Fruit fly (Drosophila melanogaster) whole organism, embryonic: ENCODE results near the gene Pp1-13C.

Source experiments
- BEAF-32 ChIP-seq: fragments of 200-800 bp; sonication (Bioruptor generic); optimal IDR thresholded peaks from 3 replicates; lab custom pipeline; 2017; ENCODE audit warnings: missing biosample characterization, missing genetic modification characterization, mild to moderate bottlenecking, moderate library complexity, missing genetic modification reagents
- CG10209 ChIP-seq: fragments of 200-800 bp; sonication (Bioruptor generic); optimal IDR thresholded peaks from 3 replicates; lab custom pipeline; 2017; ENCODE audit warnings: missing biosample characterization, mild to moderate bottlenecking, missing genetic modification characterization, missing genetic modification reagents
- CG10274 ChIP-seq: fragments of 200-800 bp; sonication (Bioruptor generic); optimal IDR thresholded peaks from 3 replicates; lab custom pipeline; 2017; ENCODE audit warnings: missing biosample characterization, mild to moderate bottlenecking, missing genetic modification characterization
- CG10321 ChIP-seq: fragments of 200-800 bp; sonication (Bioruptor generic); IDR thresholded peaks from 2 replicates; pipeline ENCODE4 v1.3.6; 2022; ENCODE audit warnings: missing biosample characterization, missing genetic modification characterization
- CG10431 ChIP-seq: fragments of 200-800 bp; sonication (Bioruptor generic); optimal IDR thresholded peaks from 3 replicates; lab custom pipeline; 2018; ENCODE audit warnings: missing biosample characterization, mild to moderate bottlenecking, missing genetic modification characterization
- CG12299 ChIP-seq: fragments of 200-800 bp; sonication (Bioruptor generic); optimal IDR thresholded peaks from 2 replicates; lab custom pipeline; 2018; ENCODE audit warnings: missing biosample characterization, mild to moderate bottlenecking, missing genetic modification characterization
- CG12659 ChIP-seq: fragments of 200-800 bp; sonication (Bioruptor generic); optimal IDR thresholded peaks from 3 replicates; lab custom pipeline; 2017; ENCODE audit warnings: mild to moderate bottlenecking, missing biosample characterization, missing genetic modification reagents, missing genetic modification characterization
- CG14014 ChIP-seq: fragments of 200-800 bp; sonication (Bioruptor generic); IDR thresholded peaks from 2 replicates; pipeline ENCODE4 v1.3.6; 2022; ENCODE audit warnings: missing biosample characterization, missing genetic modification characterization
- CG14441 ChIP-seq: fragments of 200-800 bp; sonication (Bioruptor generic); IDR thresholded peaks from 2 replicates; pipeline ENCODE4 v1.3.6; 2022; ENCODE audit warnings: missing biosample characterization, missing genetic modification characterization
- CG14710 ChIP-seq: fragments of 200-800 bp; sonication (Bioruptor generic); optimal IDR thresholded peaks from 3 replicates; lab custom pipeline; 2019; ENCODE audit warnings: missing biosample characterization, mild to moderate bottlenecking, missing genetic modification characterization, moderate library complexity
- CG15479 ChIP-seq: fragments of 200-800 bp; sonication (Bioruptor generic); optimal IDR thresholded peaks from 3 replicates; lab custom pipeline; 2019; ENCODE audit warnings: missing biosample characterization, mild to moderate bottlenecking, missing genetic modification characterization, moderate library complexity
- CG16813 ChIP-seq: fragments of 200-800 bp; sonication (Bioruptor generic); IDR thresholded peaks from 3 replicates; pipeline ENCODE4 v1.3.6; 2022; ENCODE audit warnings: missing biosample characterization, missing genetic modification characterization; ENCODE audit not compliant: partially characterized antibody
- CG17359 ChIP-seq: fragments of 200-800 bp; sonication (Bioruptor generic); optimal IDR thresholded peaks from 3 replicates; lab custom pipeline; 2018; ENCODE audit warnings: missing biosample characterization, mild to moderate bottlenecking, missing genetic modification characterization, moderate library complexity
- CG17612 ChIP-seq: fragments of 200-800 bp; sonication (Bioruptor generic); IDR thresholded peaks from 2 replicates; pipeline ENCODE4 v1.3.6; 2022; ENCODE audit warnings: missing biosample characterization, missing genetic modification characterization
- CG18599 ChIP-seq: fragments of 200-800 bp; sonication (Bioruptor generic); optimal IDR thresholded peaks from 3 replicates; lab custom pipeline; 2017; ENCODE audit warnings: missing biosample characterization, missing genetic modification characterization, mild to moderate bottlenecking, moderate library complexity, missing genetic modification reagents
- CG18619 ChIP-seq: fragments of 200-800 bp; sonication (Bioruptor generic); optimal IDR thresholded peaks from 3 replicates; lab custom pipeline; 2017; ENCODE audit warnings: missing biosample characterization, mild to moderate bottlenecking, missing genetic modification characterization
- CG2199 ChIP-seq: fragments of 200-800 bp; sonication (Bioruptor generic); IDR thresholded peaks from 3 replicates; pipeline ENCODE4 v1.3.6; 2022; ENCODE audit warnings: missing biosample characterization, missing genetic modification characterization
- CG2889 ChIP-seq: fragments of 200-800 bp; sonication (Bioruptor generic); IDR thresholded peaks from 3 replicates; pipeline ENCODE4 v1.3.6; 2022; ENCODE audit warnings: missing biosample characterization, missing genetic modification characterization
- CG30020 ChIP-seq: fragments of 200-800 bp; optimal IDR thresholded peaks from 2 replicates; lab custom pipeline; 2019; ENCODE audit warnings: missing biosample characterization, mild to moderate bottlenecking, missing genetic modification characterization, moderate library complexity
- CG32772 ChIP-seq: fragments of 200-800 bp; sonication (Bioruptor generic); IDR thresholded peaks from 2 replicates; pipeline ENCODE4 v1.3.6; 2022; ENCODE audit warnings: missing biosample characterization, missing genetic modification characterization
- CG3847 ChIP-seq: fragments of 200-800 bp; sonication (Bioruptor generic); IDR thresholded peaks from 2 replicates; pipeline ENCODE4 v1.3.6; 2022; ENCODE audit warnings: missing biosample characterization, missing genetic modification characterization
- CG6254 ChIP-seq: fragments of 200-800 bp; sonication (Bioruptor generic); optimal IDR thresholded peaks from 3 replicates; lab custom pipeline; 2017; ENCODE audit warnings: mild to moderate bottlenecking, missing biosample characterization, missing genetic modification reagents, missing genetic modification characterization
- CoRest ChIP-seq: fragments of 200-800 bp; sonication (Bioruptor generic); optimal IDR thresholded peaks from 3 replicates; lab custom pipeline; 2018; ENCODE audit warnings: missing biosample characterization, mild to moderate bottlenecking, missing genetic modification characterization, moderate library complexity
- D ChIP-seq, 2 experiments: fragments of 200-800 bp in 1 of 2; fragments of >200 bp in 1 of 2; sonication (Bioruptor generic) in 1 of 2; optimal IDR thresholded peaks; 2 replicates in 1 of 2; 3 replicates in 1 of 2; lab custom pipeline; 2017; ENCODE audit warnings: mild to moderate bottlenecking in 1 of 2, missing biosample characterization in 1 of 2, missing genetic modification characterization in 1 of 2, missing genetic modification reagents in 1 of 2
- Med ChIP-seq: fragments of 200-800 bp; sonication (Bioruptor generic); peaks from one replicate; lab custom pipeline; 2016; ENCODE audit warnings: missing biosample characterization, missing genetic modification characterization, mild to moderate bottlenecking, inconsistent platforms, moderate library complexity
- NfI ChIP-seq: fragments of 200-800 bp; sonication (Bioruptor generic); optimal IDR thresholded peaks from 3 replicates; lab custom pipeline; 2018; ENCODE audit warnings: missing biosample characterization, mild to moderate bottlenecking, missing genetic modification characterization, moderate library complexity
- Pdp1 ChIP-seq, 2 experiments: fragments of 200-800 bp; sonication (Bioruptor generic); optimal IDR thresholded peaks; 3 replicates each; lab custom pipeline; 2016; ENCODE audit warnings: missing biosample characterization in 2 of 2, missing genetic modification characterization in 2 of 2, mild to moderate bottlenecking in 1 of 2, moderate library complexity in 1 of 2
- Sin3A ChIP-seq: fragments of >200 bp; optimal IDR thresholded peaks from 2 replicates; lab custom pipeline; 2018
- Trl ChIP-seq, 3 experiments: fragments of >200 bp in 2 of 3; fragments of 200-800 bp in 1 of 3; sonication (Bioruptor generic) in 1 of 3; optimal IDR thresholded peaks; 2 replicates in 1 of 3; 3 replicates in 2 of 3; lab custom pipeline; 2016 to 2017; ENCODE audit warnings: missing biosample characterization in 1 of 3, missing genetic modification characterization in 1 of 3
- amos ChIP-seq: fragments of 200-800 bp; sonication (Bioruptor generic); IDR thresholded peaks from 2 replicates; pipeline ENCODE4 v1.3.6; 2022; ENCODE audit warnings: missing biosample characterization, missing genetic modification characterization; ENCODE audit not compliant: partially characterized antibody
- bsh ChIP-seq, 2 experiments: fragments of 200-800 bp; sonication (Bioruptor generic); optimal IDR thresholded peaks; 2 replicates each; lab custom pipeline; 2017 to 2018; ENCODE audit warnings: mild to moderate bottlenecking in 2 of 2, missing biosample characterization in 2 of 2, missing genetic modification characterization in 2 of 2, moderate library complexity in 1 of 2
- chm ChIP-seq: fragments of 200-800 bp; sonication (Bioruptor generic); IDR thresholded peaks from 2 replicates; pipeline ENCODE4 v1.3.6; 2022; ENCODE audit warnings: missing biosample characterization, missing genetic modification characterization
- exex ChIP-seq: fragments of 200-800 bp; sonication (Bioruptor generic); optimal IDR thresholded peaks from 4 replicates; lab custom pipeline; 2018; ENCODE audit warnings: missing biosample characterization, mild to moderate bottlenecking, missing genetic modification characterization, moderate library complexity
- gce ChIP-seq: fragments of 200-800 bp; sonication (Bioruptor generic); IDR thresholded peaks from 3 replicates; pipeline ENCODE4 v1.3.6; 2022; ENCODE audit warnings: missing biosample characterization, missing genetic modification characterization
- insv ChIP-seq, 2 experiments: fragments of 200-800 bp; sonication (Bioruptor generic); optimal IDR thresholded peaks; 3 replicates each; lab custom pipeline; 2016 to 2018; ENCODE audit warnings: missing biosample characterization in 2 of 2, missing genetic modification characterization in 2 of 2
- jing ChIP-seq: fragments of 200-800 bp; sonication (Bioruptor generic); optimal IDR thresholded peaks from 2 replicates; lab custom pipeline; 2018; ENCODE audit warnings: missing biosample characterization, mild to moderate bottlenecking, missing genetic modification characterization
- nom ChIP-seq: fragments of 200-800 bp; sonication (Bioruptor generic); optimal IDR thresholded peaks from 2 replicates; lab custom pipeline; 2017; ENCODE audit warnings: missing biosample characterization, missing genetic modification characterization, mild to moderate bottlenecking, moderate library complexity, missing genetic modification reagents
- prd ChIP-seq, 3 experiments: fragments of >200 bp in 2 of 3; fragments of 200-800 bp in 1 of 3; sonication (Bioruptor generic) in 1 of 3; optimal IDR thresholded peaks in 2 of 3; IDR thresholded peaks in 1 of 3; 2 replicates in 2 of 3; 3 replicates in 1 of 3; pipeline versions ENCODE4 v1.3.6 to Lab custom; 2017 to 2022; ENCODE audit warnings: missing biosample characterization in 1 of 3, missing genetic modification characterization in 1 of 3
- psq ChIP-seq: fragments of 200-800 bp; sonication (Bioruptor generic); optimal IDR thresholded peaks from 2 replicates; lab custom pipeline; 2017; ENCODE audit warnings: missing biosample characterization, missing genetic modification characterization
- schlank ChIP-seq: fragments of 200-800 bp; sonication (Bioruptor generic); optimal IDR thresholded peaks from 2 replicates; lab custom pipeline; 2018; ENCODE audit warnings: missing biosample characterization, mild to moderate bottlenecking, missing genetic modification characterization
- stwl ChIP-seq: fragments of 200-800 bp; sonication (Bioruptor generic); optimal IDR thresholded peaks from 3 replicates; lab custom pipeline; 2018; ENCODE audit warnings: missing biosample characterization, mild to moderate bottlenecking, missing genetic modification characterization, moderate library complexity
- tio ChIP-seq: fragments of 200-800 bp; sonication (Bioruptor generic); optimal IDR thresholded peaks from 2 replicates; lab custom pipeline; 2017; ENCODE audit warnings: missing biosample characterization, missing genetic modification characterization, inconsistent platforms
- tll ChIP-seq, 2 experiments: fragments of 200-800 bp in 1 of 2; fragments of >200 bp in 1 of 2; sonication (Bioruptor generic) in 1 of 2; optimal IDR thresholded peaks; 2 replicates each; lab custom pipeline; 2017 to 2019; ENCODE audit warnings: missing biosample characterization in 2 of 2, missing genetic modification characterization in 2 of 2, mild to moderate bottlenecking in 1 of 2, moderate library complexity in 1 of 2
- unpg ChIP-seq: fragments of 200-800 bp; sonication (Bioruptor generic); optimal IDR thresholded peaks from 3 replicates; lab custom pipeline; 2018; ENCODE audit warnings: missing biosample characterization, mild to moderate bottlenecking, missing genetic modification characterization, moderate library complexity

Gene Pp1-13C

dm6 chrX:15320522-15320921 lies 40.3 kb downstream of the Pp1-13C start (continued):
- peak; percentile 83 for TF ChIP-seq nom (GFP tag; lab: Kevin White, UChicago)
- TF ChIP-seq Pdp1 (GFP tag; optimal IDR thresholded peaks at IDR 0.05; lab: Kevin White, UChicago): peak in 1 of 2 experiments; percentile 4
- TF ChIP-seq CG17359 (tag; lab: Kevin White, UChicago): peak; percentile 83
- no peak for TF ChIP-seq CG10209
- no peak for TF ChIP-seq CG18599
- TF ChIP-seq Med (GFP tag; lab: Kevin White, UChicago): peak; percentile 51
- TF ChIP-seq CG18619 (GFP tag; lab: Kevin White, UChicago): no peak
- no peak for TF ChIP-seq CG17612 (GFP tag; lab: Robert Waterston, UW)

dm6 chrX:15319699-15320482 lies 41.0 kb downstream of the Pp1-13C start:
- TF ChIP-seq chm (GFP tag; lab: Robert Waterston, UW) (no peak), jing (GFP tag; lab: Kevin White, UChicago) (no peak), amos (peak; percentile 29; the same call in 1 of the 2 replicates), NfI (GFP tag; lab: Kevin White, UChicago) (no peak), CG3847 (GFP tag; lab: Robert Waterston, UW) (peak; percentile 34), stwl (tag; lab: Kevin White, UChicago) (peak; percentile 73), CG30020 (peak; percentile 22), insv (GFP tag; optimal IDR thresholded peaks at IDR 0.05; lab: Kevin White, UChicago) (peak in 1 of 2 experiments; percentile 48), CG15479 (GFP tag; lab: Kevin White, UChicago) (peak; percentile 25), CG12659 (peak; percentile 56), psq (GFP tag; lab: Kevin White, UChicago) (peak; percentile 50), CG32772 (GFP tag; lab: Robert Waterston, UW) (no peak), D (optimal IDR thresholded peaks at IDR 0.05; lab: Kevin White, UChicago) (peak; percentile 81), D (GFP tag; optimal IDR thresholded peaks at IDR 0.05; lab: Kevin White, UChicago) (no peak), CG2889 (GFP tag; lab: Robert Waterston, UW) (no peak), Sin3A (lab: Kevin White, UChicago) (peak; percentile 73), prd (optimal IDR thresholded peaks at IDR 0.05; lab: Kevin White, UChicago) (no peak), prd (GFP tag; IDR thresholded peaks at IDR 0.05; lab: Robert Waterston, UW) (no peak), CG12299 (tag; lab: Kevin White, UChicago) (no peak), exex (peak; percentile 20), CG14441 (GFP tag; lab: Robert Waterston, UW) (no peak), CG10431 (GFP tag; lab: Kevin White, UChicago) (no peak), gce (GFP tag; lab: Robert Waterston, UW) (0 out of 3 replicates have a peak, but pooled peaks have one; percentile 29), CG14710 (tag; lab: Kevin White, UChicago) (peak; percentile 12), bsh (GFP tag; optimal IDR thresholded peaks at IDR 0.05; lab: Kevin White, UChicago) (no peak), CoRest (tag; lab: Kevin White, UChicago) (no peak), CG10321 (no peak), BEAF-32 (GFP tag; lab: Kevin White, UChicago) (peak; percentile 49), CG16813 (GFP tag; lab: Robert Waterston, UW) (0 out of 3 replicates have a peak, but pooled peaks have one; percentile 29), Trl (optimal IDR thresholded peaks at IDR 0.05; lab: Kevin White, UChicago) (no peak), Trl (GFP tag; optimal IDR thresholded peaks at IDR 0.05; lab: Kevin White, UChicago) (no peak), unpg (GFP tag; lab: Kevin White, UChicago) (no peak), CG14014 (GFP tag; lab: Robert Waterston, UW) (no peak), CG10274 (GFP tag; lab: Kevin White, UChicago) (peak; percentile 88), schlank (no peak), tll (GFP tag; optimal IDR thresholded peaks at IDR 0.05; lab: Kevin White, UChicago) (peak in 1 of 2 experiments; percentile 36), tio (GFP tag; lab: Kevin White, UChicago) (no peak), CG2199 (GFP tag; lab: Robert Waterston, UW) (0 out of 3 replicates have a peak, but pooled peaks have one; percentile 23), CG6254 (no peak)
